Worm (Caenorhabditis elegans): ENCODE results near the gene R09E10.2.

Gene R09E10.2

DNA sequence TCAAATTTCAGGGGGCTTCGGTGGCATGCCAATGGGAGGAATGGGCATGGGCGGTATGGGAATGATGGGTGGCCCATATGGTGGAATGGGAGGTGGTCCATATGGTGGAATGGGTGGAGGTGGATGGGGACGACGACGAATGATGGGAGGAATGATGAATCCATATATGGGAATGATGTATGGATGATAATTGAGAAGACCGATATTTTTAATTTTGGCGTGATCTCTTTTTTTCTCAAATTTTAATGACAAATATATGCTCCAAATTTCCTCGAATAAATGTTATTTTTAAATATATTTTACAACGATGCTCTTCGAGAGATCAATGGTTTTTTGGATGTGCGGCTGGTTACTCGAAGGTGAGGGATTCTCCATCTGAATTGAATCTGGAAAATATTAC, 40.4 kb downstream of the R09E10.2 start, which contains the start of gene Y43C5A.4 (continued):
- TF ChIP-seq Y79H2A.3 (GFP tag; conservative IDR thresholded peaks at IDR 0.05) = no peak

DNA sequence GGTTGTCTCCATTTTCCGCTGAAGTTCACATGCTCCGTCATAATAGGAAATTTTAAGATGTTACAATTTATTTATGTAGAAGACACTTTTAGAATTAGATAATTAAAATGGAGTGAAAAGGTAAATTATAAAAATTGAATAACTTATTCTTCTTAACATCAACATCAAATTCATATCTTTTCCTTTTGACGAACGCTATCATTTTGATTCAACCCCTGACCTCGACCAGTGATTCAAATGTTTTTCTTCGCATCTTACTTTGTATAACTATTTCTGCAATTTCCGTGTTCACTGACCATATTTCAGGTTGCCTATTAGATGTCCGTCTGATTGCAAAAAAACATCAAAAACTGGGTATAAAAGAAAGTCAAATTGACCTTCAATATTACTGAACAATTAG, 41.1 kb downstream of the R09E10.2 start, which contains the start of gene Y43C5A.7:
Gene Y43C5A.7 (plus strand): TSS at position 301 of the 400 bp plus-strand sequence.
- TF ChIP-seq ZK185.1 (tag; optimal IDR thresholded peaks at IDR 0.05; ENCODE audit: poor library complexity, severe bottlenecking) (no peak), nhr-90 (tag; optimal IDR thresholded peaks at IDR 0.05) (no peak), egl-18 (GFP tag; IDR thresholded peaks at IDR 0.05) (no peak), F55B11.4 (tag; optimal IDR thresholded peaks at IDR 0.05; ENCODE audit: borderline replicate concordance, insufficient read depth) (no peak), nfya-2 (GFP tag; IDR thresholded peaks at IDR 0.05) (no peak), lin-26 (GFP tag; IDR thresholded peaks at IDR 0.05) (no peak), Y56A3A.18 (GFP tag; IDR thresholded peaks at IDR 0.05) (no peak), tbp1 (GFP tag; optimal IDR thresholded peaks at IDR 0.05) (no peak), madf-6 (GFP tag; IDR thresholded peaks at IDR 0.05) (no peak), ceh-100 (GFP tag; IDR thresholded peaks at IDR 0.05) (no peak), ceh-27 (GFP tag; optimal IDR thresholded peaks at IDR 0.05) (no peak), F52B5.7 (tag; optimal IDR thresholded peaks at IDR 0.05) (no peak), ama-1 (optimal IDR thresholded peaks at IDR 0.05) (no peak), ama-1 (GFP tag; optimal IDR thresholded peaks at IDR 0.05) (no peak), xnd-1 (tag; optimal IDR thresholded peaks at IDR 0.05) (no peak), sdz-38 (tag; optimal IDR thresholded peaks at IDR 0.05) (no peak), aptf-3 (GFP tag; IDR thresholded peaks at IDR 0.05) (no peak), hrde-1 (tag; optimal IDR thresholded peaks at IDR 0.05; ENCODE audit: borderline replicate concordance) (no peak), efl-1 (GFP tag; optimal IDR thresholded peaks at IDR 0.05) (no peak), mes-4 (tag; optimal IDR thresholded peaks at IDR 0.05) (no peak), mcd-1 (GFP tag; IDR thresholded peaks at IDR 0.05) (no peak)

DNA sequence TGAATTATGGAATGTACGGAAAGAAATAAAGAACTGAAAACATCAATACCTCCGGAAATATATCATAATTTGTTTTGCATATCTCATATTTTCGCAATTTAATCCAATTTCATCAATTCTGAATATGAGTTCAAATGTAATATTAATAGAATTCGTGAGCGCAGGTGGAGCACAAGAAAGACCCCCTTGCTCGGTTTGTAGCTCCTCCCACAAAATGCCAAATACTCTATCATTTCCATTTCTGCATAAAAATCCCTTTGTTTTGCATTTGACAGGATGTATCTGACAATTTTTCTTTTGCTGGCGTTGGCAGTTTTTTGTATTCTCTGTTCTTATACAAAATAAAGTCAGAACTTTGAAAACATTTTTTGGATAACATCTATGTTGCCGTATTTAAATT, 43.0 kb downstream of the R09E10.2 start:
- TF ChIP-seq ceh-27 (GFP tag; optimal IDR thresholded peaks at IDR 0.05) (no peak), egrh-3 (GFP tag; IDR thresholded peaks at IDR 0.05) (no peak), ZK185.1 (tag; optimal IDR thresholded peaks at IDR 0.05; ENCODE audit: poor library complexity, severe bottlenecking) (no peak), F23B12.7 (tag; optimal IDR thresholded peaks at IDR 0.05; ENCODE audit: insufficient read depth) (no peak), madf-6 (GFP tag; IDR thresholded peaks at IDR 0.05) (no peak), C17E4.6 (GFP tag; IDR thresholded peaks at IDR 0.05) (no peak), ztf-18 (tag; optimal IDR thresholded peaks at IDR 0.05) (no peak), akir-1 (GFP tag; optimal IDR thresholded peaks at IDR 0.05) (no peak), lin-35 (GFP tag; optimal IDR thresholded peaks at IDR 0.05) (no peak), let-526 (GFP tag; IDR thresholded peaks at IDR 0.05) (no peak), nhr-179 (tag; optimal IDR thresholded peaks at IDR 0.05) (no peak), pbrm-1 (GFP tag; IDR thresholded peaks at IDR 0.05) (no peak), die-1 (tag; optimal IDR thresholded peaks at IDR 0.05) (no peak), T07F8.4 (tag; optimal IDR thresholded peaks at IDR 0.05) (no peak), nhr-90 (tag; optimal IDR thresholded peaks at IDR 0.05) (no peak)

DNA sequence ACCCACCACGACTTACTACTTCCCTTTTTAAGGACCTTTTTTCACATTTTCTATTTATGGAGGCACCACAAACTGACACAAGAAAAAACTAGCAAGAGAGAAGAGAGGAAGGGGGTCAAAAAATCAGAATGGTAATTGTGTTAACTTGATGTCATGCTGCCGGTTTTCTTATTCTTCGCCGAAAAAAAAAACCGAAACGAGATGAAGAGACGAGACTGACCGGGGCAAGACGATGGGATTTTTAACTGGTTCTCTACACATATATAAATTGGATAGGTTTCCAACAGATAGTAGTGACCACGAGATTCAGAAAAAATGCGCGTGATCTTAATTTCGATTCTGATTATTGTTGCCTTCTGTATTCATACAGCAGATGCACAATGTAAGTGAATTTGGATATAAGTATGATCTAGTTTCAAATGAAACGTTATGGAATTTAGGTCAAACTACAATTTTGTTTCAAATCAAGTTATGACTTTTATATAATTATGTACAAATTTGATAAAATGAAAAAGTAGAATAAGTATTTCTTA, 44.3 kb downstream of the R09E10.2 start, which contains the start of gene Y43C5A.3:
Gene Y43C5A.3 (plus strand): TSS at position 256 of the 533 bp plus-strand sequence.
- TF ChIP-seq C06A6.2 (GFP tag; conservative IDR thresholded peaks at IDR 0.05) (no peak), lin-35 (GFP tag; optimal IDR thresholded peaks at IDR 0.05) (no peak)

Measured in whole organism, young adult.